Fruit fly (Drosophila melanogaster) Kc167 (cell line): ENCODE measurements around the gene CG15212.

Experiments
- h ChIP-seq: fragments of >200 bp; optimal IDR thresholded peaks from 3 replicates; lab custom pipeline; 2018; ENCODE audit warnings: missing external identifiers
- psq ChIP-seq: fragments of >200 bp; optimal IDR thresholded peaks from 2 replicates; lab custom pipeline; 2017; ENCODE audit warnings: missing external identifiers

dm6 chr3L:5136123-5136522 lies 4.8 kb downstream of the CG15212 start, which contains the start of the genes CG10674 and CG4611:
- TF ChIP-seq psq (lab: Kevin White, UChicago) (no peak), h (lab: Kevin White, UChicago) (no peak)
